Worm (Caenorhabditis elegans) whole organism, early embryonic: Measurements from ENCODE around the gene E04F6.6.

Experiments used
- B0310.2 ChIP-seq: sonication (generic microtip); optimal IDR thresholded peaks from 2 replicates; lab custom pipeline; 2016; ENCODE audit warnings: mild to moderate bottlenecking, missing genetic modification characterization, missing compliant biosample characterization
- F13C5.2 ChIP-seq: sonication (generic microtip); optimal IDR thresholded peaks from 2 replicates; lab custom pipeline; 2017; ENCODE audit warnings: mild to moderate bottlenecking, missing genetic modification characterization, inconsistent platforms, missing compliant biosample characterization
- aly-1 ChIP-seq: sonication (generic microtip); optimal IDR thresholded peaks from 2 replicates; lab custom pipeline; 2016; ENCODE audit warnings: missing genetic modification characterization, missing compliant biosample characterization
- ama-1 ChIP-seq: fragments of 150-350 bp; optimal IDR thresholded peaks from 2 replicates; lab custom pipeline; 2014
- ets-7 ChIP-seq: sonication (generic microtip); optimal IDR thresholded peaks from 2 replicates; lab custom pipeline; 2016; ENCODE audit warnings: missing genotype, missing genetic modification characterization, missing compliant biosample characterization
- flt-1 ChIP-seq: fragments of 200-800 bp; sonication (Bioruptor generic); IDR thresholded peaks from 2 replicates; pipeline ENCODE4 v1.3.6; 2022; ENCODE audit warnings: missing genetic modification characterization, missing compliant biosample characterization
- hnd-1 ChIP-seq: sonication (generic microtip); optimal IDR thresholded peaks from 2 replicates; lab custom pipeline; 2016; ENCODE audit warnings: missing genetic modification characterization, missing compliant biosample characterization
- pes-1 ChIP-seq: fragments of 200-800 bp; sonication (Bioruptor generic); IDR thresholded peaks from 2 replicates; pipeline ENCODE4 v1.3.6; 2022; ENCODE audit warnings: missing genetic modification reagents, missing genetic modification characterization, missing compliant biosample characterization
- scrt-1 ChIP-seq: fragments of 200-800 bp; sonication (Bioruptor generic); IDR thresholded peaks from 2 replicates; pipeline ENCODE4 v1.3.6; 2022; ENCODE audit warnings: missing genetic modification characterization, missing compliant biosample characterization
- tbx-37 ChIP-seq: fragments of 200-800 bp; sonication (Bioruptor generic); conservative IDR thresholded peaks from 2 replicates; pipeline ENCODE4 v1.3.6; 2022; ENCODE audit warnings: missing genetic modification reagents, missing genetic modification characterization, missing compliant biosample characterization
- tra-4 ChIP-seq: sonication (generic microtip); optimal IDR thresholded peaks from 2 replicates; lab custom pipeline; 2017; ENCODE audit warnings: missing genetic modification characterization, missing compliant biosample characterization

DNA sequence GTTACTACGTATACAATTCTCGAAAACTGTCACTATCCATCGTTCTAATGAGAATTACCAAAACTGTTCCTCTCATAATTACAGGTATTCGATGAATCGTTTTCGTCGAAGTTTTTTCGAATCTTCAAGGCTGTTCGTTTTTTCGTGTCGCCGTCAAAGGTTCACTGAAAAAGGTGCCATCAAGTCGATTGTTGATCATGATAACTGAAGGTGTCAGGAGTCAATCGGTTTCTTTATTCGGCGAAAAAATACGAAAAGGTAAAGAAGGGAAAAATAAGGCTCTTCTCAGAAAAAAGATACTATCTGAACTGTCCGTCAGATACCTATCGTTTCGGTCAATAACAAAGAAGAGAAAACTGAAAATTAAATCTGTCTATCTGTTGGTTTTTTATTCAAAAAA, 39.4 kb upstream of the E04F6.6 start:
- TF ChIP-seq B0310.2 (tag; lab: Kevin White, UChicago), result no peak
- TF ChIP-seq aly-1 (tag; lab: Kevin White, UChicago), result no peak
- TF ChIP-seq ama-1, result no peak
- TF ChIP-seq F13C5.2 (tag; lab: Kevin White, UChicago), result no peak
- no peak for TF ChIP-seq hnd-1 (tag; lab: Kevin White, UChicago)
- no peak for TF ChIP-seq pes-1 (GFP tag; lab: Robert Waterston, UW)
- no peak for TF ChIP-seq flt-1
- no peak for TF ChIP-seq tbx-37 (GFP tag; lab: Robert Waterston, UW)
- TF ChIP-seq tra-4 (tag; lab: Kevin White, UChicago), result no peak
- no peak for TF ChIP-seq ets-7 (tag; lab: Kevin White, UChicago)
- TF ChIP-seq scrt-1 (GFP tag; lab: Robert Waterston, UW), result no peak
